Worm (Caenorhabditis elegans): Measurements from ENCODE around the gene pkg-2.

pkg-2 gene

DNA sequence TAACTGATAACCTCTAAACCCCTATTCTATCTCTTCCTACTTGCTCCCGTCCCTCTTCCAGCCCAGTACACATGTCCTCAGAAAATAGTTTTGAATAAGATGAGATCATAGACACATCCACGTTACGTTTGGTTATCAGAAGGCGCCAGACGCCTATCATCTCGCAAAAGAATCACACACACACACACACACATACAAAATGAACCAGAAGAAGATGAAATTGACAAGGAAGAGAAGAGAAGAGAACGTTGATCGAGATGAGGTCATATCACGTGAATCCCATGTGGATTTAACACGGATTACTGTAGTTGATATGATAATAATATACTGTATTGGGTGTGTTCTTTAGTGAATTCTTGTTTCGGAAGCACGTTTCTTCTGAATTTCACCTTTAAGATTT, 5.4 kb downstream of the pkg-2 start (continued):
- no peak for TF ChIP-seq aha-1 (tag; optimal IDR thresholded peaks at IDR 0.05)
- no peak for TF ChIP-seq hlh-17 (GFP tag; optimal IDR thresholded peaks at IDR 0.05; ENCODE audit: borderline replicate concordance)
- TF ChIP-seq mep-1 (tag; optimal IDR thresholded peaks at IDR 0.05): peak; percentile 67
- TF ChIP-seq lin-39 (tag; optimal IDR thresholded peaks at IDR 0.05): no peak
- no peak for TF ChIP-seq nhr-77 (tag; optimal IDR thresholded peaks at IDR 0.05)
- TF ChIP-seq nhr-28 (tag; optimal IDR thresholded peaks at IDR 0.05): no peak
- TF ChIP-seq egl-27 (tag; optimal IDR thresholded peaks at IDR 0.05): peak in 1 of 2 experiments; percentile 80
- peak in 1 of 2 experiments; percentile 67 for TF ChIP-seq lin-35 (GFP tag; optimal IDR thresholded peaks at IDR 0.05)
- TF ChIP-seq ceh-88 (GFP tag; IDR thresholded peaks at IDR 0.05): no peak; the same call in 1 of the 2 replicates
- TF ChIP-seq ceh-8 (GFP tag; optimal IDR thresholded peaks at IDR 0.05): no peak
- no peak for TF ChIP-seq unc-62 (GFP tag; optimal IDR thresholded peaks at IDR 0.05)
- peak; percentile 61 for TF ChIP-seq nhr-47 (tag; optimal IDR thresholded peaks at IDR 0.05)
- TF ChIP-seq fkh-8 (tag; optimal IDR thresholded peaks at IDR 0.05): no peak
- peak; percentile 18 to 37 for TF ChIP-seq efl-1 (optimal IDR thresholded peaks at IDR 0.05)
- TF ChIP-seq efl-1 (GFP tag; optimal IDR thresholded peaks at IDR 0.05 in 1 of 2): peak; percentile 7 to 93
- TF ChIP-seq fos-1 (tag; optimal IDR thresholded peaks at IDR 0.05): no peak
- TF ChIP-seq vab-15 (tag; optimal IDR thresholded peaks at IDR 0.05): no peak
- TF ChIP-seq zag-1 (tag; optimal IDR thresholded peaks at IDR 0.05): no peak
- peak in 1 of 3 experiments; percentile 25 for TF ChIP-seq dpl-1 (GFP tag; optimal IDR thresholded peaks at IDR 0.05)
- TF ChIP-seq irx-1 (tag; optimal IDR thresholded peaks at IDR 0.05): peak; percentile 49
- peak; percentile 94 for TF ChIP-seq nhr-71 (tag; optimal IDR thresholded peaks at IDR 0.05)
- no peak for TF ChIP-seq egl-13 (tag; optimal IDR thresholded peaks at IDR 0.05)
- TF ChIP-seq ceh-63 (GFP tag; optimal IDR thresholded peaks at IDR 0.05): no peak
- TF ChIP-seq fkh-4 (tag; optimal IDR thresholded peaks at IDR 0.05; ENCODE audit: borderline replicate concordance): no peak
- no peak for TF ChIP-seq ceh-82 (tag; optimal IDR thresholded peaks at IDR 0.05)
- TF ChIP-seq zip-4 (GFP tag; optimal IDR thresholded peaks at IDR 0.05): no peak
- no peak for TF ChIP-seq hpl-2 (GFP tag; optimal IDR thresholded peaks at IDR 0.05)
- no peak for TF ChIP-seq pqm-1 (tag; optimal IDR thresholded peaks at IDR 0.05)
- TF ChIP-seq lin-15B (tag; optimal IDR thresholded peaks at IDR 0.05): no peak
- TF ChIP-seq dsc-1 (tag; optimal IDR thresholded peaks at IDR 0.05): no peak
- TF ChIP-seq swsn-7 (tag; optimal IDR thresholded peaks at IDR 0.05): peak; percentile 44
- TF ChIP-seq alr-1 (tag; optimal IDR thresholded peaks at IDR 0.05; ENCODE audit: borderline replicate concordance): no peak
- TF ChIP-seq mab-9 (GFP tag; IDR thresholded peaks at IDR 0.05): no peak
- no peak for TF ChIP-seq nhr-12 (tag; optimal IDR thresholded peaks at IDR 0.05)
- no peak for TF ChIP-seq fkh-10 (GFP tag; optimal IDR thresholded peaks at IDR 0.05)
- TF ChIP-seq sptf-1 (tag; optimal IDR thresholded peaks at IDR 0.05): no peak
- TF ChIP-seq efl-3 (GFP tag; optimal IDR thresholded peaks at IDR 0.05): no peak
- no peak for TF ChIP-seq C34B4.2 (tag; optimal IDR thresholded peaks at IDR 0.05)
- peak; percentile 88 for TF ChIP-seq nhr-19 (GFP tag; conservative IDR thresholded peaks at IDR 0.05)
- no peak for TF ChIP-seq lin-13 (GFP tag; optimal IDR thresholded peaks at IDR 0.05)
- TF ChIP-seq nhr-84 (tag; optimal IDR thresholded peaks at IDR 0.05): no peak
- TF ChIP-seq snpc-4 (tag; optimal IDR thresholded peaks at IDR 0.05): no peak
- TF ChIP-seq sup-37 (GFP tag; optimal IDR thresholded peaks at IDR 0.05): no peak
- no peak for TF ChIP-seq unc-30 (tag; optimal IDR thresholded peaks at IDR 0.05)
- TF ChIP-seq jun-1 (tag; optimal IDR thresholded peaks at IDR 0.05): no peak
- peak; percentile 82 for TF ChIP-seq tbx-2 (tag; optimal IDR thresholded peaks at IDR 0.05)
- no peak for TF ChIP-seq ces-1 (GFP tag; optimal IDR thresholded peaks at IDR 0.05)

Measured in whole organism, L1 larva.